Fruit fly (Drosophila melanogaster) whole organism, embryonic: Measurements from ENCODE around the gene Tengl1.
A peak's percentile ranks its signal among the peaks of the same experiment; 100 is the strongest.

Experiments used
- Atf6 ChIP-seq: fragments of 200-800 bp; sonication (Bioruptor generic); IDR thresholded peaks from 2 replicates; pipeline ENCODE4 v1.3.6; 2022; ENCODE audit warnings: missing biosample characterization, missing genetic modification characterization
- B-H1 ChIP-seq: fragments of 200-800 bp; sonication (Bioruptor generic); IDR thresholded peaks from 3 replicates; pipeline ENCODE4 v1.3.6; 2022; ENCODE audit warnings: missing biosample characterization, missing genetic modification characterization
- CG10147 ChIP-seq: fragments of 200-800 bp; sonication (Bioruptor generic); optimal IDR thresholded peaks from 2 replicates; lab custom pipeline; 2019; ENCODE audit warnings: missing biosample characterization, mild to moderate bottlenecking, missing genetic modification characterization, moderate library complexity
- CG11504 ChIP-seq: fragments of 200-800 bp; sonication (Bioruptor generic); optimal IDR thresholded peaks from 3 replicates; lab custom pipeline; 2019; ENCODE audit warnings: missing biosample characterization, mild to moderate bottlenecking, missing genetic modification characterization, moderate library complexity
- CG12071 ChIP-seq: fragments of 200-800 bp; sonication (Bioruptor generic); optimal IDR thresholded peaks from 3 replicates; lab custom pipeline; 2018; ENCODE audit warnings: missing biosample characterization, mild to moderate bottlenecking, missing genetic modification characterization
- CG13775 ChIP-seq: fragments of 200-800 bp; sonication (Bioruptor generic); optimal IDR thresholded peaks from 3 replicates; lab custom pipeline; 2017; ENCODE audit warnings: missing biosample characterization, mild to moderate bottlenecking, missing genetic modification characterization
- CG14710 ChIP-seq: fragments of 200-800 bp; sonication (Bioruptor generic); optimal IDR thresholded peaks from 3 replicates; lab custom pipeline; 2019; ENCODE audit warnings: missing biosample characterization, mild to moderate bottlenecking, missing genetic modification characterization, moderate library complexity
- CG17359 ChIP-seq: fragments of 200-800 bp; sonication (Bioruptor generic); optimal IDR thresholded peaks from 3 replicates; lab custom pipeline; 2018; ENCODE audit warnings: missing biosample characterization, mild to moderate bottlenecking, missing genetic modification characterization, moderate library complexity
- CG18619 ChIP-seq: fragments of 200-800 bp; sonication (Bioruptor generic); optimal IDR thresholded peaks from 3 replicates; lab custom pipeline; 2017; ENCODE audit warnings: missing biosample characterization, mild to moderate bottlenecking, missing genetic modification characterization
- CG2712 ChIP-seq: fragments of 200-800 bp; optimal IDR thresholded peaks from 3 replicates; lab custom pipeline; 2019; ENCODE audit warnings: missing biosample characterization, mild to moderate bottlenecking, missing genetic modification characterization, moderate library complexity
- CG31388 ChIP-seq: fragments of 200-800 bp; sonication (Bioruptor generic); optimal IDR thresholded peaks from 2 replicates; lab custom pipeline; 2016; ENCODE audit warnings: missing biosample characterization, missing genetic modification characterization
- CG3281 ChIP-seq: fragments of 200-800 bp; sonication (Bioruptor generic); optimal IDR thresholded peaks from 3 replicates; lab custom pipeline; 2017; ENCODE audit warnings: missing biosample characterization, mild to moderate bottlenecking, missing genetic modification characterization
- CG34376 ChIP-seq: fragments of 200-800 bp; sonication (Bioruptor generic); optimal IDR thresholded peaks from 2 replicates; lab custom pipeline; 2018; ENCODE audit warnings: missing biosample characterization, mild to moderate bottlenecking, missing genetic modification characterization
- CG34422 ChIP-seq: fragments of 200-800 bp; sonication (Bioruptor generic); IDR thresholded peaks from 3 replicates; pipeline ENCODE4 v1.3.6; 2022; ENCODE audit warnings: missing biosample characterization, missing genetic modification characterization
- CG4730 ChIP-seq: fragments of 200-800 bp; sonication (Bioruptor generic); IDR thresholded peaks from 2 replicates; pipeline ENCODE4 v1.3.6; 2022; ENCODE audit warnings: missing biosample characterization, missing genetic modification characterization
- CTCF ChIP-seq: fragments of 200-800 bp; sonication (Bioruptor generic); optimal IDR thresholded peaks from 2 replicates; lab custom pipeline; 2017; ENCODE audit warnings: missing biosample characterization, mild to moderate bottlenecking, missing genetic modification characterization, moderate library complexity
- D19A ChIP-seq: fragments of 200-800 bp; optimal IDR thresholded peaks from 3 replicates; lab custom pipeline; 2019; ENCODE audit warnings: missing biosample characterization, mild to moderate bottlenecking, missing genetic modification characterization, moderate library complexity
- Doc2 ChIP-seq: fragments of 200-800 bp; sonication (Bioruptor generic); IDR thresholded peaks from 2 replicates; pipeline ENCODE4 v1.3.6; 2022; ENCODE audit warnings: missing biosample characterization, missing genetic modification characterization
- ERR ChIP-seq: fragments of 200-800 bp; sonication (Bioruptor generic); optimal IDR thresholded peaks from 2 replicates; lab custom pipeline; 2016; ENCODE audit warnings: missing biosample characterization, missing genetic modification characterization
- Hmr ChIP-seq: fragments of 200-800 bp; sonication (Bioruptor generic); optimal IDR thresholded peaks from 3 replicates; lab custom pipeline; 2017; ENCODE audit warnings: mild to moderate bottlenecking, missing biosample characterization, missing genetic modification reagents, missing genetic modification characterization
- Mrtf ChIP-seq: fragments of 200-800 bp; sonication (Bioruptor generic); IDR thresholded peaks from 3 replicates; pipeline ENCODE4 v1.3.6; 2022; ENCODE audit warnings: missing biosample characterization, missing genetic modification characterization
- Opbp ChIP-seq: fragments of 200-800 bp; sonication (Bioruptor generic); IDR thresholded peaks from 3 replicates; pipeline ENCODE4 v1.3.6; 2022; ENCODE audit warnings: missing biosample characterization, missing genetic modification characterization; ENCODE audit not compliant: partially characterized antibody
- Sry-β ChIP-seq: fragments of 200-800 bp; sonication (Bioruptor generic); optimal IDR thresholded peaks from 2 replicates; lab custom pipeline; 2018; ENCODE audit warnings: missing biosample characterization, mild to moderate bottlenecking, missing genetic modification characterization, moderate library complexity
- Trl ChIP-seq, 3 experiments: fragments of >200 bp in 2 of 3; fragments of 200-800 bp in 1 of 3; sonication (Bioruptor generic) in 1 of 3; optimal IDR thresholded peaks; 2 replicates in 1 of 3; 3 replicates in 2 of 3; lab custom pipeline; 2016 to 2017; ENCODE audit warnings: missing biosample characterization in 1 of 3, missing genetic modification characterization in 1 of 3
- Vsx1 ChIP-seq: fragments of 200-800 bp; sonication (Bioruptor generic); optimal IDR thresholded peaks from 2 replicates; lab custom pipeline; 2017; ENCODE audit warnings: missing biosample characterization, mild to moderate bottlenecking, missing genetic modification characterization, missing genetic modification reagents
- ab ChIP-seq: fragments of 200-800 bp; sonication (Bioruptor generic); optimal IDR thresholded peaks from 2 replicates; lab custom pipeline; 2016; ENCODE audit warnings: missing biosample characterization, missing genetic modification characterization
- bcd ChIP-seq: fragments of 200-800 bp; sonication (Bioruptor generic); optimal IDR thresholded peaks from 2 replicates; lab custom pipeline; 2017; ENCODE audit warnings: missing biosample characterization, mild to moderate bottlenecking, missing genetic modification characterization
- chinmo ChIP-seq: fragments of 200-800 bp; sonication (Bioruptor generic); IDR thresholded peaks from 4 replicates; pipeline ENCODE4 v1.3.6; 2022; ENCODE audit warnings: missing biosample characterization, missing genetic modification characterization; ENCODE audit not compliant: partially characterized antibody
- chn ChIP-seq: fragments of 200-800 bp; sonication (Bioruptor generic); optimal IDR thresholded peaks from 2 replicates; lab custom pipeline; 2016; ENCODE audit warnings: missing biosample characterization, missing genetic modification characterization
- dati ChIP-seq: fragments of 200-800 bp; sonication (Bioruptor generic); IDR thresholded peaks from 2 replicates; pipeline ENCODE4 v1.3.6; 2022; ENCODE audit warnings: missing biosample characterization, missing genetic modification characterization
- dmrt99B ChIP-seq: fragments of 200-800 bp; sonication (Bioruptor generic); optimal IDR thresholded peaks from 2 replicates; lab custom pipeline; 2018; ENCODE audit warnings: missing biosample characterization, mild to moderate bottlenecking, missing genetic modification characterization, moderate library complexity
- dpn ChIP-seq, 2 experiments: fragments of 200-800 bp; sonication (Bioruptor generic); optimal IDR thresholded peaks; 3 replicates each; lab custom pipeline; 2016; ENCODE audit warnings: missing biosample characterization in 2 of 2, missing genetic modification characterization in 2 of 2
- ems ChIP-seq: fragments of 200-800 bp; sonication (Bioruptor generic); optimal IDR thresholded peaks from 3 replicates; lab custom pipeline; 2016; ENCODE audit warnings: missing biosample characterization, missing genetic modification characterization
- eyg ChIP-seq: fragments of 200-800 bp; sonication (Bioruptor generic); optimal IDR thresholded peaks from 3 replicates; lab custom pipeline; 2016; ENCODE audit warnings: missing biosample characterization, missing genetic modification characterization
- ftz-f1 ChIP-seq: fragments of 200-800 bp; sonication (Bioruptor generic); optimal IDR thresholded peaks from 2 replicates; lab custom pipeline; 2016; ENCODE audit warnings: missing biosample characterization, missing genetic modification characterization
- hbn ChIP-seq: fragments of 200-800 bp; sonication (Bioruptor generic); IDR thresholded peaks from 2 replicates; pipeline ENCODE4 v1.3.6; 2022; ENCODE audit warnings: missing biosample characterization, missing genetic modification characterization; ENCODE audit not compliant: partially characterized antibody
- jumu ChIP-seq: fragments of 200-800 bp; sonication (Bioruptor generic); optimal IDR thresholded peaks from 3 replicates; lab custom pipeline; 2016; ENCODE audit warnings: missing biosample characterization, missing genetic modification characterization
- ken ChIP-seq: fragments of 200-800 bp; sonication (Bioruptor generic); IDR thresholded peaks from 3 replicates; pipeline ENCODE4 v1.3.6; 2022; ENCODE audit warnings: missing biosample characterization, missing genetic modification characterization
- mirr ChIP-seq: fragments of 200-800 bp; sonication (Bioruptor generic); optimal IDR thresholded peaks from 3 replicates; lab custom pipeline; 2018; ENCODE audit warnings: missing biosample characterization, mild to moderate bottlenecking, missing genetic modification characterization
- nom ChIP-seq: fragments of 200-800 bp; sonication (Bioruptor generic); optimal IDR thresholded peaks from 2 replicates; lab custom pipeline; 2017; ENCODE audit warnings: missing biosample characterization, missing genetic modification characterization, mild to moderate bottlenecking, moderate library complexity, missing genetic modification reagents
- otp ChIP-seq: fragments of 200-800 bp; sonication (Bioruptor generic); IDR thresholded peaks from 3 replicates; pipeline ENCODE4, ENCODE4 v1.3.6; 2022; ENCODE audit warnings: missing biosample characterization, missing genetic modification characterization
- pho ChIP-seq: fragments of 200-800 bp; sonication (Bioruptor generic); optimal IDR thresholded peaks from 2 replicates; lab custom pipeline; 2016; ENCODE audit warnings: missing biosample characterization, missing genetic modification characterization
- phol ChIP-seq: fragments of 200-800 bp; sonication (Bioruptor generic); optimal IDR thresholded peaks from 3 replicates; lab custom pipeline; 2018; ENCODE audit warnings: missing biosample characterization, mild to moderate bottlenecking, missing genetic modification characterization, moderate library complexity
- salm ChIP-seq: fragments of 200-800 bp; sonication (Bioruptor generic); optimal IDR thresholded peaks from 2 replicates; lab custom pipeline; 2018; ENCODE audit warnings: missing biosample characterization, mild to moderate bottlenecking, missing genetic modification characterization
- schlank ChIP-seq: fragments of 200-800 bp; sonication (Bioruptor generic); optimal IDR thresholded peaks from 2 replicates; lab custom pipeline; 2018; ENCODE audit warnings: missing biosample characterization, mild to moderate bottlenecking, missing genetic modification characterization
- sim ChIP-seq: fragments of 200-800 bp; sonication (Bioruptor generic); IDR thresholded peaks from 2 replicates; pipeline ENCODE4 v1.3.6; 2022; ENCODE audit warnings: missing biosample characterization, missing genetic modification characterization
- sima ChIP-seq: fragments of 200-800 bp; sonication (Bioruptor generic); optimal IDR thresholded peaks from 2 replicates; lab custom pipeline; 2016; ENCODE audit warnings: missing biosample characterization, missing genetic modification characterization
- sisA ChIP-seq: fragments of 200-800 bp; sonication (Bioruptor generic); IDR thresholded peaks from 2 replicates; pipeline ENCODE4 v1.3.6; 2022; ENCODE audit warnings: missing biosample characterization, missing genetic modification characterization
- sug ChIP-seq: fragments of 200-800 bp; optimal IDR thresholded peaks from 2 replicates; lab custom pipeline; 2019; ENCODE audit warnings: missing biosample characterization, mild to moderate bottlenecking, missing genetic modification characterization, moderate library complexity
- vvl ChIP-seq: fragments of 200-800 bp; sonication (Bioruptor generic); IDR thresholded peaks from 2 replicates; pipeline ENCODE4 v1.3.6; 2022; ENCODE audit warnings: missing biosample characterization, missing genetic modification characterization

Tengl1 gene

dm6 chr2L:2220573-2221332 is 19.6 kb downstream of the Tengl1 start, which contains the start of gene papi (continued):
- TF ChIP-seq Trl (optimal IDR thresholded peaks at IDR 0.05; lab: Kevin White, UChicago), result no peak
- TF ChIP-seq Trl (GFP tag; optimal IDR thresholded peaks at IDR 0.05; lab: Kevin White, UChicago), result no peak
- no peak for TF ChIP-seq eyg (GFP tag; lab: Kevin White, UChicago)
- no peak for TF ChIP-seq dati (GFP tag; lab: Robert Waterston, UW)
- peak; percentile 6 for TF ChIP-seq salm (tag; lab: Kevin White, UChicago)
- TF ChIP-seq CG11504 (tag; lab: Kevin White, UChicago), result no peak
- TF ChIP-seq bcd (GFP tag; lab: Kevin White, UChicago), result no peak
- TF ChIP-seq hbn (GFP tag; lab: Robert Waterston, UW), result no peak
- no peak for TF ChIP-seq Hmr (GFP tag; lab: Kevin White, UChicago)
- peak; percentile 61; the same call in 2 of the 3 replicates for TF ChIP-seq CG34422 (GFP tag; lab: Robert Waterston, UW)
- peak; percentile 3 for TF ChIP-seq phol (tag; lab: Kevin White, UChicago)
- no peak for TF ChIP-seq dpn (GFP tag; optimal IDR thresholded peaks at IDR 0.05; lab: Kevin White, UChicago)
- no peak for TF ChIP-seq Sry-β (GFP tag; lab: Kevin White, UChicago)
- no peak for TF ChIP-seq CG13775
- no peak for TF ChIP-seq B-H1
- TF ChIP-seq vvl (GFP tag; lab: Robert Waterston, UW), result no peak
- no peak for TF ChIP-seq CG3281 (GFP tag; lab: Kevin White, UChicago)
- TF ChIP-seq CG10147 (GFP tag; lab: Kevin White, UChicago), result peak; percentile 32
- no peak for TF ChIP-seq pho (GFP tag; lab: Kevin White, UChicago)
- TF ChIP-seq ftz-f1 (GFP tag; lab: Kevin White, UChicago), result no peak
- TF ChIP-seq Doc2 (GFP tag; lab: Robert Waterston, UW), result no peak
- TF ChIP-seq nom (GFP tag; lab: Kevin White, UChicago), result no peak
- TF ChIP-seq CG2712 (tag; lab: Kevin White, UChicago), result no peak
- peak; percentile 68 for TF ChIP-seq CG14710 (tag; lab: Kevin White, UChicago)
- no peak for TF ChIP-seq CG31388 (GFP tag; lab: Kevin White, UChicago)
- TF ChIP-seq sisA (GFP tag; lab: Robert Waterston, UW), result no peak
- TF ChIP-seq CG17359 (tag; lab: Kevin White, UChicago), result no peak
- TF ChIP-seq ab (GFP tag; lab: Kevin White, UChicago), result no peak
- no peak for TF ChIP-seq D19A
- no peak for TF ChIP-seq ems (GFP tag; lab: Kevin White, UChicago)
- TF ChIP-seq CTCF (GFP tag; lab: Kevin White, UChicago), result no peak
- TF ChIP-seq ken, result no peak
- 0 out of 4 replicates have a peak, but pooled peaks have one; percentile 58 for TF ChIP-seq chinmo (GFP tag; lab: Robert Waterston, UW)
- TF ChIP-seq sima (GFP tag; lab: Kevin White, UChicago), result no peak
- no peak for TF ChIP-seq Vsx1
- TF ChIP-seq otp (GFP tag; lab: Robert Waterston, UW), result no peak
- TF ChIP-seq CG4730 (GFP tag; lab: Robert Waterston, UW), result no peak
- TF ChIP-seq chn (GFP tag; lab: Kevin White, UChicago), result no peak
- peak; percentile 6 for TF ChIP-seq sug
- no peak for TF ChIP-seq CG12071 (GFP tag; lab: Kevin White, UChicago)
- TF ChIP-seq mirr (GFP tag; lab: Kevin White, UChicago), result no peak
- TF ChIP-seq sim (GFP tag; lab: Robert Waterston, UW), result no peak
- no peak for TF ChIP-seq Mrtf (GFP tag; lab: Robert Waterston, UW)
- no peak for TF ChIP-seq schlank
- peak; percentile 44 for TF ChIP-seq CG34376 (GFP tag; lab: Kevin White, UChicago)
- no peak for TF ChIP-seq ERR (GFP tag; lab: Kevin White, UChicago)
- no peak for TF ChIP-seq dmrt99B (tag; lab: Kevin White, UChicago)
- 0 out of 3 replicates have a peak, but pooled peaks have one; percentile 38 for TF ChIP-seq Opbp (GFP tag; lab: Robert Waterston, UW)
- TF ChIP-seq Atf6 (GFP tag; lab: Robert Waterston, UW), result no peak
- no peak for TF ChIP-seq CG18619 (GFP tag; lab: Kevin White, UChicago)
- no peak for TF ChIP-seq jumu (GFP tag; lab: Kevin White, UChicago)
